Fruit fly (Drosophila melanogaster): ENCODE data around the gene Acp62F.
A peak's percentile ranks its signal among the peaks of the same experiment; 100 is the strongest.

The Acp62F gene

DNA sequence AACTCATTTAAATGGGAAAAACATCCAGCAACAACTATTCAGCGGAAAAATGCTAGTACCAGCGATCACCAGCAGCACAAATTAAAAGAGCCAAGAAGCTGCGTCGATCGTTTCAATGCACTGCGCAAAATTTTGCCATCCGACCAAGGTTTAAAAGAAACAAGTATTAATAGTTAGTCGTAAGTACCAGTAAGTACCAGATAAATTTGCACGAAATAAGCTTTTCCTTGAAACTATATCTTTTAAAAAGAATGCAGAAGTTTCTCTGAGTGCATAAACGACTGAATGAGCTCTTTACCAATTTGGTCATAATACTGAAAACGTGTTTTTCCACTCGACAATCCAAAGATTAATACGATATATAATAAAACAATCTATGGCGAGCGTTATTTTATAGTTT, 6.3 kb upstream of the Acp62F start (continued):
- TF ChIP-seq CG9139 (GFP tag; optimal IDR thresholded peaks at IDR 0.05) (no peak), ss (GFP tag; optimal IDR thresholded peaks at IDR 0.05) (no peak), lz (GFP tag; optimal IDR thresholded peaks at IDR 0.05) (peak; percentile 35), net (GFP tag; optimal IDR thresholded peaks at IDR 0.05) (peak; percentile 38), Smox (GFP tag; optimal IDR thresholded peaks at IDR 0.05) (peak; percentile 2), CG31627 (GFP tag; optimal IDR thresholded peaks at IDR 0.05) (peak; percentile 52), CG10631 (GFP tag; optimal IDR thresholded peaks at IDR 0.05) (peak; percentile 41), Gug (GFP tag; IDR thresholded peaks at IDR 0.05) (peak; percentile 64), pdm3 (GFP tag; optimal IDR thresholded peaks at IDR 0.05) (peak; percentile 53), CG15336 (GFP tag; IDR thresholded peaks at IDR 0.05) (peak; percentile 77), vri (GFP tag; optimal IDR thresholded peaks at IDR 0.05) (no peak), CG4318 (GFP tag; optimal IDR thresholded peaks at IDR 0.05) (peak; percentile 59), eg (GFP tag; IDR thresholded peaks at IDR 0.05) (peak; percentile 89), CG1621 (tag; optimal IDR thresholded peaks at IDR 0.05) (no peak), CG8632 (GFP tag; optimal IDR thresholded peaks at IDR 0.05) (no peak), CG11762 (GFP tag; optimal IDR thresholded peaks at IDR 0.05; ENCODE audit: insufficient read depth) (peak; percentile 32), acj6 (GFP tag; optimal IDR thresholded peaks at IDR 0.05) (peak; percentile 49), CG6854 (GFP tag; optimal IDR thresholded peaks at IDR 0.05) (no peak), Sox14 (GFP tag; optimal IDR thresholded peaks at IDR 0.05) (peak; percentile 23), Eip93F (GFP tag; optimal IDR thresholded peaks at IDR 0.05) (no peak), CG6792 (GFP tag; optimal IDR thresholded peaks at IDR 0.05) (no peak), OdsH (GFP tag; optimal IDR thresholded peaks at IDR 0.05) (peak; percentile 61), Lpt (GFP tag; optimal IDR thresholded peaks at IDR 0.05) (peak; percentile 5), CG6163 (GFP tag; IDR thresholded peaks at IDR 0.05) (peak; percentile 83), CG7368 (GFP tag; optimal IDR thresholded peaks at IDR 0.05) (no peak), CG34406 (GFP tag; optimal IDR thresholded peaks at IDR 0.05) (no peak)

DNA sequence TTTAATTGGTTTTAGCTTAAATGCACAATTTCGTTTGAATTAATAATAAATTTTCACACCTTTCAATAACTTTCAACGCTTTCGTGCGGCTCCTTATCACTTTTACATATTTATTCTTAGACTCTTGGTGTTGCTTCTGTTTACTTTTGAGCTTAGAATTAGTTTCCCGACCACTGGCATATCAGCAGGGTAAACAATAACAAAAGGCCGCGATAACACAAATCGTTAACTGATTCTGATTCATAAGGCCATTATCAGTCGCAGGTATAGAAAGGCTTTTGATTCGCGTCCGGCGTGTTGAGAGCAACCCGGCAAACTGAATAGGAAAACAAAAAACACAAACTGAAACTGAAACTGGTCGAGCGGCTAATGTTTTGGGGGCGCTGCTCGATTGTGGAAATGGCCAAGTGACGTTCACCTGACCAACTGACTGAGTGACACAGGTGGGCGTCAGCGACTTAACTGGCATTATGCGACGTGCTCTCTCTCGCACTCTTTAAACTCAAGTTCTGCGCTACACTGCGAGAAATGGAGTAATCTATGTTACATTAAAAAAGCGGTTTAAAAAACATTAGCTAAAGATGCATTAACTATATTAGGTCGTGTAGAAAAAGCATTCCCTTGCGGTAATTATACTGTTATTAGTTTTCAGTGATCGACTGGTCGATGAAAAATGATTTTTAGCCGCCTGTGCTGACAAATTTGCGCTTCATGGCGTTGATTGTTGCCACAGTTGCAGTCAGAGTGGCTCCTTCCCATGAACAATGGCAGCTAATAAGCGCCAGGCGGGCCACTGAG, 5.0 kb upstream of the Acp62F start:
- no peak for TF ChIP-seq dsx (GFP tag; optimal IDR thresholded peaks at IDR 0.05; ENCODE audit: poor library complexity, severe bottlenecking)
- TF ChIP-seq CG32006 (GFP tag; optimal IDR thresholded peaks at IDR 0.05): peak; percentile 66
- TF ChIP-seq OdsH (GFP tag; optimal IDR thresholded peaks at IDR 0.05): peak; percentile 50
- peak; percentile 15 for TF ChIP-seq CG4318 (GFP tag; optimal IDR thresholded peaks at IDR 0.05)
- peak; percentile 18 for TF ChIP-seq Sox14 (GFP tag; optimal IDR thresholded peaks at IDR 0.05)
- TF ChIP-seq Hr39 (GFP tag; optimal IDR thresholded peaks at IDR 0.05): peak; percentile 13
- TF ChIP-seq pdm3 (GFP tag; optimal IDR thresholded peaks at IDR 0.05): peak; percentile 27
- peak; percentile 61; the same call in 1 of the 3 replicates for TF ChIP-seq eg (GFP tag; IDR thresholded peaks at IDR 0.05)
- TF ChIP-seq achi (GFP tag; optimal IDR thresholded peaks at IDR 0.05): peak; percentile 35
- no peak for TF ChIP-seq dac (GFP tag; optimal IDR thresholded peaks at IDR 0.05)
- peak; percentile 67 for TF ChIP-seq CG15336 (GFP tag; IDR thresholded peaks at IDR 0.05)
- peak; percentile 56 for TF ChIP-seq Hr4 (GFP tag; optimal IDR thresholded peaks at IDR 0.05)
- peak; percentile 46; the same call in 1 of the 2 replicates for TF ChIP-seq Gug (GFP tag; IDR thresholded peaks at IDR 0.05)
- peak; percentile 48; the same call in 2 of the 3 replicates for TF ChIP-seq CG8119 (GFP tag; IDR thresholded peaks at IDR 0.05)
- no peak for TF ChIP-seq CG6808 (GFP tag; optimal IDR thresholded peaks at IDR 0.05)
- peak; percentile 33 for TF ChIP-seq Eip78C (GFP tag)
- no peak for TF ChIP-seq net (GFP tag; optimal IDR thresholded peaks at IDR 0.05)
- no peak for TF ChIP-seq CG10631 (GFP tag; optimal IDR thresholded peaks at IDR 0.05)
- peak; percentile 4 for TF ChIP-seq acj6 (GFP tag; optimal IDR thresholded peaks at IDR 0.05)
- peak; percentile 75 for TF ChIP-seq fkh (GFP tag; optimal IDR thresholded peaks at IDR 0.05)
- TF ChIP-seq salr (GFP tag; optimal IDR thresholded peaks at IDR 0.05): no peak
- TF ChIP-seq CG31627 (GFP tag; optimal IDR thresholded peaks at IDR 0.05): no peak
- TF ChIP-seq CG6276 (GFP tag; optimal IDR thresholded peaks at IDR 0.05): peak; percentile 17
- peak; percentile 61 for TF ChIP-seq svp (GFP tag)
